Worm (Caenorhabditis elegans): ENCODE data around the gene ZC190.5.

DNA sequence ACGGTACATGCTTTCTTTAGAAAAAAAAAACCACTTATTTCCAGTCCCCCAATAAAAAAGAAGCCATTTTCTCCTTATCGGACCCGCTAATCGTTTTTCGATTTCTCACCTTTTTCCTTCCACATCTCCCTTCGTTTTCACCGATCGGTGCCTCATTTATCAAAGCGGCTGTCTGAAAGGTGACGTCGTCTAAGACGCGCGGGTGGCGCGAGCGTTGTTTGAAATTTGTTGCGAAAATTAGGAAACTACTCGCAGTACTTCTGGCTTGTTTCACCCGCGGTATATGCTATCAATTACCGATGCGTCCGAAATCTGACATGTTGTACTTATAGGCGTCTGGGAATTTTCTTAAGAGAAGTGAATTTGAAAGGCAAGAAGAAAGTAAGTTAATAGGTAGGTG lies 21.2 kb downstream of the ZC190.5 start:
- no peak for TF ChIP-seq ceh-19 (GFP tag; optimal IDR thresholded peaks at IDR 0.05)
- no peak for TF ChIP-seq lin-11 (tag; optimal IDR thresholded peaks at IDR 0.05)
- no peak for TF ChIP-seq fkh-10 (GFP tag; optimal IDR thresholded peaks at IDR 0.05)
- no peak for TF ChIP-seq ets-4 (tag; optimal IDR thresholded peaks at IDR 0.05)
- TF ChIP-seq pha-2 (tag; optimal IDR thresholded peaks at IDR 0.05), result no peak
- TF ChIP-seq ama-1 (optimal IDR thresholded peaks at IDR 0.05), result no peak
- TF ChIP-seq gmeb-2 (tag; optimal IDR thresholded peaks at IDR 0.05), result no peak
- no peak for TF ChIP-seq zip-5 (tag; optimal IDR thresholded peaks at IDR 0.05)
